Fruit fly (Drosophila melanogaster) whole organism, embryonic: ENCODE results near the gene atl.
A peak's percentile ranks its signal among the peaks of the same experiment; 100 is the strongest.

Source experiments
- Atf3 ChIP-seq: fragments of 200-800 bp; sonication (Bioruptor generic); optimal IDR thresholded peaks from 3 replicates; lab custom pipeline; 2016; ENCODE audit warnings: missing biosample characterization, missing genetic modification characterization
- C15 ChIP-seq: fragments of 200-800 bp; sonication (Bioruptor generic); IDR thresholded peaks from 3 replicates; pipeline ENCODE4 v1.3.6; 2022; ENCODE audit warnings: missing biosample characterization, missing genetic modification characterization
- CG11398 ChIP-seq: fragments of 200-800 bp; sonication (Bioruptor generic); optimal IDR thresholded peaks from 2 replicates; lab custom pipeline; 2016; ENCODE audit warnings: missing biosample characterization, missing genetic modification characterization
- CG12071 ChIP-seq: fragments of 200-800 bp; sonication (Bioruptor generic); optimal IDR thresholded peaks from 3 replicates; lab custom pipeline; 2018; ENCODE audit warnings: missing biosample characterization, mild to moderate bottlenecking, missing genetic modification characterization
- CG14710 ChIP-seq: fragments of 200-800 bp; sonication (Bioruptor generic); optimal IDR thresholded peaks from 3 replicates; lab custom pipeline; 2019; ENCODE audit warnings: missing biosample characterization, mild to moderate bottlenecking, missing genetic modification characterization, moderate library complexity
- CG17359 ChIP-seq: fragments of 200-800 bp; sonication (Bioruptor generic); optimal IDR thresholded peaks from 3 replicates; lab custom pipeline; 2018; ENCODE audit warnings: missing biosample characterization, mild to moderate bottlenecking, missing genetic modification characterization, moderate library complexity
- CG17829 ChIP-seq: fragments of 200-800 bp; optimal IDR thresholded peaks from 2 replicates; lab custom pipeline; 2019; ENCODE audit warnings: missing biosample characterization, mild to moderate bottlenecking, missing genetic modification characterization, moderate library complexity
- CG2199 ChIP-seq: fragments of 200-800 bp; sonication (Bioruptor generic); IDR thresholded peaks from 3 replicates; pipeline ENCODE4 v1.3.6; 2022; ENCODE audit warnings: missing biosample characterization, missing genetic modification characterization
- CG2875 ChIP-seq: fragments of 200-800 bp; sonication (Bioruptor generic); optimal IDR thresholded peaks from 2 replicates; lab custom pipeline; 2017; ENCODE audit warnings: missing biosample characterization, mild to moderate bottlenecking, missing genetic modification characterization, missing genetic modification reagents
- CG2889 ChIP-seq: fragments of 200-800 bp; sonication (Bioruptor generic); IDR thresholded peaks from 3 replicates; pipeline ENCODE4 v1.3.6; 2022; ENCODE audit warnings: missing biosample characterization, missing genetic modification characterization
- CG32532 ChIP-seq: fragments of 200-800 bp; sonication (Bioruptor generic); IDR thresholded peaks from 2 replicates; pipeline ENCODE4 v1.3.6; 2022; ENCODE audit warnings: missing biosample characterization, missing genetic modification characterization
- CG32767 ChIP-seq: fragments of 200-800 bp; sonication (Bioruptor generic); IDR thresholded peaks from 2 replicates; pipeline ENCODE4 v1.3.6; 2022; ENCODE audit warnings: missing biosample characterization, missing genetic modification characterization
- CG4707 ChIP-seq: fragments of 200-800 bp; sonication (Bioruptor generic); optimal IDR thresholded peaks from 2 replicates; lab custom pipeline; 2018; ENCODE audit warnings: missing biosample characterization, mild to moderate bottlenecking, missing genetic modification characterization, moderate library complexity
- CG5953 ChIP-seq: fragments of 200-800 bp; sonication (Bioruptor generic); IDR thresholded peaks from 2 replicates; pipeline ENCODE4 v1.3.6; 2022; ENCODE audit warnings: missing biosample characterization, missing genetic modification characterization
- CG6254 ChIP-seq: fragments of 200-800 bp; sonication (Bioruptor generic); optimal IDR thresholded peaks from 3 replicates; lab custom pipeline; 2017; ENCODE audit warnings: mild to moderate bottlenecking, missing biosample characterization, missing genetic modification reagents, missing genetic modification characterization
- CG7987 ChIP-seq: fragments of 200-800 bp; sonication (Bioruptor generic); optimal IDR thresholded peaks from 2 replicates; lab custom pipeline; 2018; ENCODE audit warnings: missing biosample characterization, mild to moderate bottlenecking, missing genetic modification characterization, moderate library complexity
- CG8478 ChIP-seq: fragments of >200 bp; optimal IDR thresholded peaks from 2 replicates; lab custom pipeline; 2018
- CrebB ChIP-seq: fragments of 200-800 bp; sonication (Bioruptor generic); optimal IDR thresholded peaks from 3 replicates; lab custom pipeline; 2018; ENCODE audit warnings: missing biosample characterization, mild to moderate bottlenecking, missing genetic modification characterization
- D ChIP-seq, 2 experiments: fragments of 200-800 bp in 1 of 2; fragments of >200 bp in 1 of 2; sonication (Bioruptor generic) in 1 of 2; optimal IDR thresholded peaks; 2 replicates in 1 of 2; 3 replicates in 1 of 2; lab custom pipeline; 2017; ENCODE audit warnings: mild to moderate bottlenecking in 1 of 2, missing biosample characterization in 1 of 2, missing genetic modification characterization in 1 of 2, missing genetic modification reagents in 1 of 2
- Dll ChIP-seq: fragments of 200-800 bp; sonication (Bioruptor generic); IDR thresholded peaks from 4 replicates; pipeline ENCODE4 v1.3.6; 2022; ENCODE audit warnings: missing biosample characterization, missing genetic modification characterization; ENCODE audit not compliant: partially characterized antibody
- Doc3 ChIP-seq: fragments of 200-800 bp; sonication (Bioruptor generic); IDR thresholded peaks from 3 replicates; pipeline ENCODE4 v1.3.6; 2022; ENCODE audit warnings: missing biosample characterization, missing genetic modification characterization; ENCODE audit not compliant: partially characterized antibody
- E2f2 ChIP-seq: fragments of 200-800 bp; sonication (Bioruptor generic); IDR thresholded peaks from 2 replicates; pipeline ENCODE4 v1.3.6; 2022; ENCODE audit warnings: missing biosample characterization, missing genetic modification characterization
- Fer3 ChIP-seq: fragments of 200-800 bp; sonication (Bioruptor generic); optimal IDR thresholded peaks from 2 replicates; lab custom pipeline; 2018; ENCODE audit warnings: missing biosample characterization, mild to moderate bottlenecking, missing genetic modification characterization, moderate library complexity
- H15 ChIP-seq: fragments of 200-800 bp; sonication (Bioruptor generic); IDR thresholded peaks from 3 replicates; pipeline ENCODE4 v1.3.6; 2022; ENCODE audit warnings: missing biosample characterization, missing genetic modification characterization
- H2.0 ChIP-seq: fragments of 200-800 bp; sonication (Bioruptor generic); IDR thresholded peaks from 2 replicates; pipeline ENCODE4 v1.3.6; 2022; ENCODE audit warnings: missing biosample characterization, missing genetic modification characterization
- HLH4C ChIP-seq: fragments of 200-800 bp; sonication (Bioruptor generic); IDR thresholded peaks from 3 replicates; pipeline ENCODE4 v1.3.6; 2022; ENCODE audit warnings: missing biosample characterization, missing genetic modification characterization; ENCODE audit not compliant: partially characterized antibody
- Hand ChIP-seq: fragments of 200-800 bp; sonication (Bioruptor generic); optimal IDR thresholded peaks from 2 replicates; lab custom pipeline; 2017; ENCODE audit warnings: mild to moderate bottlenecking, missing biosample characterization, missing genetic modification reagents, missing genetic modification characterization
- HmgZ ChIP-seq: fragments of 200-800 bp; sonication (Bioruptor generic); optimal IDR thresholded peaks from 2 replicates; lab custom pipeline; 2018; ENCODE audit warnings: missing biosample characterization, mild to moderate bottlenecking, missing genetic modification characterization
- Hr3 ChIP-seq: fragments of 200-800 bp; sonication (Bioruptor generic); optimal IDR thresholded peaks from 3 replicates; lab custom pipeline; 2016; ENCODE audit warnings: missing biosample characterization, missing genetic modification characterization
- Hsf ChIP-seq: fragments of 200-800 bp; sonication (Bioruptor generic); optimal IDR thresholded peaks from 3 replicates; lab custom pipeline; 2016; ENCODE audit warnings: missing biosample characterization, missing genetic modification characterization
- Med ChIP-seq: fragments of 200-800 bp; sonication (Bioruptor generic); peaks from one replicate; lab custom pipeline; 2016; ENCODE audit warnings: missing biosample characterization, missing genetic modification characterization, mild to moderate bottlenecking, inconsistent platforms, moderate library complexity
- Meics ChIP-seq: fragments of 200-800 bp; sonication (Bioruptor generic); optimal IDR thresholded peaks from 2 replicates; lab custom pipeline; 2017; ENCODE audit warnings: missing biosample characterization, mild to moderate bottlenecking, missing genetic modification characterization
- NK7.1 ChIP-seq: fragments of 200-800 bp; sonication (Bioruptor generic); optimal IDR thresholded peaks from 3 replicates; lab custom pipeline; 2016; ENCODE audit warnings: missing biosample characterization, missing genetic modification characterization
- Nf-YB ChIP-seq: fragments of 200-800 bp; sonication (Bioruptor generic); optimal IDR thresholded peaks from 3 replicates; lab custom pipeline; 2019; ENCODE audit warnings: missing biosample characterization, mild to moderate bottlenecking, missing genetic modification characterization, moderate library complexity
- Oli ChIP-seq: fragments of 200-800 bp; sonication (Bioruptor generic); optimal IDR thresholded peaks from 2 replicates; lab custom pipeline; 2018; ENCODE audit warnings: missing biosample characterization, mild to moderate bottlenecking, missing genetic modification characterization, moderate library complexity
- Opbp ChIP-seq: fragments of 200-800 bp; sonication (Bioruptor generic); IDR thresholded peaks from 3 replicates; pipeline ENCODE4 v1.3.6; 2022; ENCODE audit warnings: missing biosample characterization, missing genetic modification characterization; ENCODE audit not compliant: partially characterized antibody
- Poxn ChIP-seq: fragments of 200-800 bp; sonication (Bioruptor generic); IDR thresholded peaks from 2 replicates; pipeline ENCODE4 v1.3.6; 2022; ENCODE audit warnings: missing biosample characterization, missing genetic modification characterization
- Sry-β ChIP-seq: fragments of 200-800 bp; sonication (Bioruptor generic); optimal IDR thresholded peaks from 2 replicates; lab custom pipeline; 2018; ENCODE audit warnings: missing biosample characterization, mild to moderate bottlenecking, missing genetic modification characterization, moderate library complexity
- ci ChIP-seq: fragments of 200-800 bp; sonication (Bioruptor generic); IDR thresholded peaks from 3 replicates; pipeline ENCODE4 v1.3.6; 2022; ENCODE audit warnings: missing biosample characterization, missing genetic modification characterization
- dmrt99B ChIP-seq: fragments of 200-800 bp; sonication (Bioruptor generic); optimal IDR thresholded peaks from 2 replicates; lab custom pipeline; 2018; ENCODE audit warnings: missing biosample characterization, mild to moderate bottlenecking, missing genetic modification characterization, moderate library complexity
- dpn ChIP-seq, 2 experiments: fragments of 200-800 bp; sonication (Bioruptor generic); optimal IDR thresholded peaks; 3 replicates each; lab custom pipeline; 2016; ENCODE audit warnings: missing biosample characterization in 2 of 2, missing genetic modification characterization in 2 of 2
- fd96Cb ChIP-seq: fragments of 200-800 bp; sonication (Bioruptor generic); optimal IDR thresholded peaks from 2 replicates; lab custom pipeline; 2018; ENCODE audit warnings: missing biosample characterization, mild to moderate bottlenecking, missing genetic modification characterization, moderate library complexity
- nau ChIP-seq: fragments of 200-800 bp; sonication (Bioruptor generic); optimal IDR thresholded peaks from 3 replicates; lab custom pipeline; 2017; ENCODE audit warnings: missing biosample characterization, mild to moderate bottlenecking, missing genetic modification characterization, missing genetic modification reagents
- pfk ChIP-seq: fragments of 200-800 bp; sonication (Bioruptor generic); optimal IDR thresholded peaks from 2 replicates; lab custom pipeline; 2018; ENCODE audit warnings: missing biosample characterization, mild to moderate bottlenecking, missing genetic modification characterization, moderate library complexity
- shn ChIP-seq: fragments of 200-800 bp; sonication (Bioruptor generic); optimal IDR thresholded peaks from 3 replicates; lab custom pipeline; 2016; ENCODE audit warnings: missing biosample characterization, missing genetic modification characterization
- sisA ChIP-seq: fragments of 200-800 bp; sonication (Bioruptor generic); IDR thresholded peaks from 2 replicates; pipeline ENCODE4 v1.3.6; 2022; ENCODE audit warnings: missing biosample characterization, missing genetic modification characterization
- slbo ChIP-seq: fragments of 200-800 bp; sonication (Bioruptor generic); IDR thresholded peaks from 2 replicates; pipeline ENCODE4 v1.3.6; 2022; ENCODE audit warnings: missing biosample characterization, missing genetic modification characterization
- tgo ChIP-seq: fragments of 200-800 bp; sonication (Bioruptor generic); IDR thresholded peaks from 3 replicates; pipeline ENCODE4 v1.3.6; 2022; ENCODE audit warnings: missing biosample characterization, missing genetic modification characterization
- tx ChIP-seq: fragments of 200-800 bp; sonication (Bioruptor generic); optimal IDR thresholded peaks from 2 replicates; lab custom pipeline; 2016; ENCODE audit warnings: missing biosample characterization, missing genetic modification characterization
- wek ChIP-seq: fragments of 200-800 bp; sonication (Bioruptor generic); optimal IDR thresholded peaks from 3 replicates; lab custom pipeline; 2018; ENCODE audit warnings: missing biosample characterization, mild to moderate bottlenecking, missing genetic modification characterization, moderate library complexity
- zen2 ChIP-seq: fragments of 200-800 bp; sonication (Bioruptor generic); IDR thresholded peaks from 3 replicates; pipeline ENCODE4 v1.3.6; 2022; ENCODE audit warnings: missing biosample characterization, missing genetic modification characterization; ENCODE audit not compliant: partially characterized antibody

Gene atl

DNA sequence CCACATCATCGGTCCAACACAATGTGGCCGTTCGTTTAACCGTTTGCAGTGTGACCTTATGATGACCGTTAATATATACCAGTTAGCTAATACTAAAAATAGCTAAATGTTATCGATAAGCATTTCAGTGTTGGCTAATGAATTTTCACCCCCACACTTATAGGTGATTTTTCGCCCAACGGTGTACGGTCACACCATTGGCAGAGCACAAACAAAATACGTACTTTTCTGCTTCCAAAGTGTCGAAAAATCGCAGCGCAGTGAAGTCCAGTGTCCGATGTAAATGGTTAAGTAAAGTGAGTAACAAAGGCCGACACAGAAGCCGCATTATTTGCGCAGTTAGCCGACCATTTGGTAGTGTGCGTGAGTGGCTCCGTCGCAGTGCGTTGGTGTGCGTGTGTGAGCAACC, at the start of gene atl, which contains the start of gene Syx18 (continued):
- TF ChIP-seq CG17359 (tag; lab: Kevin White, UChicago) = no peak
- no peak for TF ChIP-seq Oli (tag; lab: Kevin White, UChicago)
- TF ChIP-seq CG11398 (GFP tag; lab: Kevin White, UChicago) = peak; percentile 1
- TF ChIP-seq Hand (GFP tag; lab: Kevin White, UChicago) = no peak
- TF ChIP-seq Meics (GFP tag; lab: Kevin White, UChicago) = no peak
- TF ChIP-seq CG6254 (GFP tag; lab: Kevin White, UChicago) = no peak
- TF ChIP-seq D (optimal IDR thresholded peaks at IDR 0.05; lab: Kevin White, UChicago) = peak; percentile 82
- TF ChIP-seq D (GFP tag; optimal IDR thresholded peaks at IDR 0.05; lab: Kevin White, UChicago) = no peak
- TF ChIP-seq CG4707 = no peak
- TF ChIP-seq tgo (GFP tag; lab: Robert Waterston, UW) = no peak
- TF ChIP-seq dmrt99B (tag; lab: Kevin White, UChicago) = no peak
- no peak for TF ChIP-seq CG7987
- TF ChIP-seq H15 (GFP tag; lab: Robert Waterston, UW) = no peak
- TF ChIP-seq C15 = no peak
- TF ChIP-seq NK7.1 (GFP tag; lab: Kevin White, UChicago) = no peak
- peak; percentile 64 for TF ChIP-seq CG17829 (tag; lab: Kevin White, UChicago)
- no peak for TF ChIP-seq tx
- peak; percentile 23 for TF ChIP-seq CG2875
- no peak for TF ChIP-seq CG2199 (GFP tag; lab: Robert Waterston, UW)
- TF ChIP-seq E2f2 (GFP tag; lab: Robert Waterston, UW) = peak; percentile 73
- TF ChIP-seq Doc3 (GFP tag; lab: Robert Waterston, UW) = no peak
- peak; percentile 43 for TF ChIP-seq CrebB (tag; lab: Kevin White, UChicago)
- no peak for TF ChIP-seq Atf3 (GFP tag; lab: Kevin White, UChicago)
- TF ChIP-seq ci (GFP tag; lab: Robert Waterston, UW) = peak; percentile 36; the same call in 2 of the 3 replicates
- TF ChIP-seq CG2889 = no peak
- no peak for TF ChIP-seq pfk (GFP tag; lab: Kevin White, UChicago)
- TF ChIP-seq slbo (GFP tag; lab: Robert Waterston, UW) = peak; percentile 33; the same call in 1 of the 2 replicates
- no peak for TF ChIP-seq CG32767
- no peak for TF ChIP-seq wek (GFP tag; lab: Kevin White, UChicago)
- no peak for TF ChIP-seq Nf-YB (GFP tag; lab: Kevin White, UChicago)
- TF ChIP-seq CG14710 = peak; percentile 71
- TF ChIP-seq CG12071 (GFP tag; lab: Kevin White, UChicago) = no peak
- TF ChIP-seq Poxn (GFP tag; lab: Robert Waterston, UW) = no peak
- no peak for TF ChIP-seq Dll (GFP tag; lab: Robert Waterston, UW)
- TF ChIP-seq CG32532 (GFP tag; lab: Robert Waterston, UW) = no peak
- peak; percentile 90 for TF ChIP-seq Med (GFP tag; lab: Kevin White, UChicago)
- TF ChIP-seq Fer3 (tag; lab: Kevin White, UChicago) = no peak
- peak; percentile 38 for TF ChIP-seq CG8478 (lab: Kevin White, UChicago)
- TF ChIP-seq dpn (GFP tag; optimal IDR thresholded peaks at IDR 0.05; lab: Kevin White, UChicago) = peak in 1 of 2 experiments; percentile 20
- TF ChIP-seq fd96Cb (tag; lab: Kevin White, UChicago) = no peak
- no peak for TF ChIP-seq Hr3 (GFP tag; lab: Kevin White, UChicago)
- TF ChIP-seq Sry-β = peak; percentile 60
- peak; percentile 17 for TF ChIP-seq shn
- TF ChIP-seq H2.0 (GFP tag; lab: Robert Waterston, UW) = no peak
- TF ChIP-seq HmgZ (tag; lab: Kevin White, UChicago) = peak; percentile 85
- TF ChIP-seq Hsf (GFP tag; lab: Kevin White, UChicago) = no peak
- TF ChIP-seq nau = peak; percentile 35
- TF ChIP-seq zen2 (GFP tag; lab: Robert Waterston, UW) = no peak
- no peak for TF ChIP-seq CG5953 (GFP tag; lab: Robert Waterston, UW)
- no peak for TF ChIP-seq HLH4C (GFP tag; lab: Robert Waterston, UW)
- TF ChIP-seq sisA (GFP tag; lab: Robert Waterston, UW) = no peak
- no peak for TF ChIP-seq Opbp (GFP tag; lab: Robert Waterston, UW)
